Worm (Caenorhabditis elegans): ENCODE measurements around the gene fbxc-14.
"Not testable (repeated sequence)": the region's sequence is repeated elsewhere in the genome, so short reads cannot be mapped to it uniquely, and the experiment has no call there.

Gene fbxc-14

ce11 chrII:985703-986102 lies 11.6 kb downstream of the fbxc-14 start, which contains the start of gene fbxc-40:
Gene fbxc-40 (plus strand): TSS chrII:986003.
- TF ChIP-seq dve-1, lim-6, nfya-1 (tag; optimal IDR thresholded peaks at IDR 0.05): not testable (repeated sequence)

- no peak for TF ChIP-seq ceh-34 (tag; optimal IDR thresholded peaks at IDR 0.05)
- no peak for TF ChIP-seq K09A11.1 (tag; optimal IDR thresholded peaks at IDR 0.05; ENCODE audit: insufficient read depth)
- TF ChIP-seq hlh-8 (tag; optimal IDR thresholded peaks at IDR 0.05): no peak
- TF ChIP-seq ceh-22 (tag; optimal IDR thresholded peaks at IDR 0.05): no peak
- TF ChIP-seq ceh-6 (GFP tag; optimal IDR thresholded peaks at IDR 0.05): no peak
- no peak for TF ChIP-seq ahr-1 (tag; optimal IDR thresholded peaks at IDR 0.05)
- TF ChIP-seq hlh-15 (tag; optimal IDR thresholded peaks at IDR 0.05): no peak
- no peak for TF ChIP-seq dve-1 (tag; optimal IDR thresholded peaks at IDR 0.05)
- no peak for TF ChIP-seq ceh-2 (tag; optimal IDR thresholded peaks at IDR 0.05)
- no peak for TF ChIP-seq C38D4.7 (GFP tag; optimal IDR thresholded peaks at IDR 0.05)
- TF ChIP-seq ceh-9 (tag; optimal IDR thresholded peaks at IDR 0.05): no peak
- TF ChIP-seq fax-1 (tag; optimal IDR thresholded peaks at IDR 0.05): no peak
- no peak for TF ChIP-seq ceh-30 (tag; optimal IDR thresholded peaks at IDR 0.05)
- no peak for TF ChIP-seq unc-55 (GFP tag; optimal IDR thresholded peaks at IDR 0.05)
- no peak for TF ChIP-seq sox-2 (GFP tag; IDR thresholded peaks at IDR 0.05)
Measured at ce11 chrII:988437-988836, 14.3 kb downstream of the fbxc-14 start, which contains the start of gene fbxc-39. Gene fbxc-39 (plus strand): TSS chrII:988737.

ce11 chrII:991300-991699 lies 17.2 kb downstream of the fbxc-14 start, which contains the start of gene fbxc-42:
Gene fbxc-42 (plus strand): TSS chrII:991600.
- TF ChIP-seq tbx-2 (tag; optimal IDR thresholded peaks at IDR 0.05): no peak
- TF ChIP-seq mec-3 (tag; optimal IDR thresholded peaks at IDR 0.05; ENCODE audit: borderline replicate concordance): no peak
- TF ChIP-seq sdc-2 (tag; optimal IDR thresholded peaks at IDR 0.05): no peak
- no peak for TF ChIP-seq pag-3 (tag; optimal IDR thresholded peaks at IDR 0.05; ENCODE audit: borderline replicate concordance)
- no peak for TF ChIP-seq odd-2 (tag; optimal IDR thresholded peaks at IDR 0.05)
- no peak for TF ChIP-seq unc-3 (GFP tag; conservative IDR thresholded peaks at IDR 0.05)
- TF ChIP-seq unc-3 (tag; optimal IDR thresholded peaks at IDR 0.05): no peak
- no peak for TF ChIP-seq nhr-11 (tag; optimal IDR thresholded peaks at IDR 0.05)
- TF ChIP-seq npax-4 (tag; optimal IDR thresholded peaks at IDR 0.05): no peak
- no peak for TF ChIP-seq ceh-2 (tag; optimal IDR thresholded peaks at IDR 0.05)
- no peak for TF ChIP-seq nfya-1 (tag; optimal IDR thresholded peaks at IDR 0.05)
- TF ChIP-seq ztf-16 (tag; optimal IDR thresholded peaks at IDR 0.05): no peak
- TF ChIP-seq sox-4 (tag; optimal IDR thresholded peaks at IDR 0.05): no peak
- TF ChIP-seq pax-1 (tag; optimal IDR thresholded peaks at IDR 0.05): no peak
- no peak for TF ChIP-seq lin-11 (tag; optimal IDR thresholded peaks at IDR 0.05)

ce11 chrII:994231-994630 lies 20.1 kb downstream of the fbxc-14 start, which contains the start of gene F45D11.7:
Gene F45D11.7 (plus strand): TSS chrII:994531.
- TF ChIP-seq F13H6.1, elt-2, sdc-2 (tag; optimal IDR thresholded peaks at IDR 0.05): not testable (repeated sequence)

- not testable (repeated sequence) for TF ChIP-seq eyg-1, ceh-2, elt-4 (tag; optimal IDR thresholded peaks at IDR 0.05)
Measured at ce11 chrII:996112-996511, 22.0 kb downstream of the fbxc-14 start, which contains the start of gene F45D11.11. Gene F45D11.11 (minus strand): TSS chrII:996212.

All from whole organism, late embryonic.